Fruit fly (Drosophila melanogaster) whole organism, adult: Measurements from ENCODE around the gene RpS28b.

Experiments
- CG11617 ChIP-seq: fragments of 200-800 bp; sonication (Bioruptor generic); optimal IDR thresholded peaks from 2 replicates; lab custom pipeline; 2017; ENCODE audit warnings: mild to moderate bottlenecking, missing biosample characterization, missing genetic modification reagents, missing genetic modification characterization
- CG14711 ChIP-seq: fragments of 200-800 bp; sonication (Bioruptor generic); optimal IDR thresholded peaks from 2 replicates; lab custom pipeline; 2018; ENCODE audit warnings: missing biosample characterization, mild to moderate bottlenecking, missing genetic modification characterization, moderate library complexity
- CG1620 ChIP-seq: fragments of 200-800 bp; sonication (Bioruptor generic); optimal IDR thresholded peaks from 2 replicates; lab custom pipeline; 2016; ENCODE audit warnings: missing biosample characterization, missing genetic modification characterization
- CG33017 ChIP-seq: fragments of 200-800 bp; sonication (Bioruptor generic); optimal IDR thresholded peaks from 2 replicates; lab custom pipeline; 2018; ENCODE audit warnings: missing biosample characterization, mild to moderate bottlenecking, missing genetic modification characterization, moderate library complexity
- CG7101 ChIP-seq: fragments of 200-800 bp; sonication (Bioruptor generic); optimal IDR thresholded peaks from 2 replicates; lab custom pipeline; 2018; ENCODE audit warnings: missing biosample characterization, mild to moderate bottlenecking, missing genetic modification characterization, moderate library complexity
- Clk ChIP-seq: fragments of 200-800 bp; sonication (Bioruptor generic); optimal IDR thresholded peaks from 2 replicates; lab custom pipeline; 2017; ENCODE audit warnings: missing biosample characterization, missing genetic modification characterization
- Hr96 ChIP-seq: fragments of 200-800 bp; sonication (Bioruptor generic); optimal IDR thresholded peaks from 2 replicates; lab custom pipeline; 2016; ENCODE audit warnings: missing biosample characterization, missing genetic modification characterization
- Mnt ChIP-seq: fragments of 200-800 bp; sonication (Bioruptor generic); optimal IDR thresholded peaks from 2 replicates; lab custom pipeline; 2016; ENCODE audit warnings: missing biosample characterization, mild to moderate bottlenecking, missing genetic modification characterization
- bab1 ChIP-seq: fragments of 200-800 bp; sonication (Bioruptor generic); optimal IDR thresholded peaks from 3 replicates; lab custom pipeline; 2019; ENCODE audit warnings: missing biosample characterization, mild to moderate bottlenecking, missing genetic modification characterization, moderate library complexity
- kay ChIP-seq: fragments of 200-800 bp; sonication (Bioruptor generic); peaks from one replicate; lab custom pipeline; 2016; ENCODE audit warnings: missing biosample characterization, missing genetic modification characterization, borderline replicate concordance
- ovo ChIP-seq: fragments of 200-800 bp; sonication (Bioruptor generic); optimal IDR thresholded peaks from 2 replicates; lab custom pipeline; 2016; ENCODE audit warnings: missing biosample characterization, missing genetic modification characterization
- pad ChIP-seq: fragments of 200-800 bp; sonication (Bioruptor generic); optimal IDR thresholded peaks from 3 replicates; lab custom pipeline; 2017; ENCODE audit warnings: missing biosample characterization, missing genetic modification characterization, mild to moderate bottlenecking, moderate library complexity, missing genetic modification reagents
- toe ChIP-seq: fragments of 200-800 bp; sonication (Bioruptor generic); optimal IDR thresholded peaks from 2 replicates; lab custom pipeline; 2016; ENCODE audit warnings: missing biosample characterization, missing genetic modification characterization

DNA sequence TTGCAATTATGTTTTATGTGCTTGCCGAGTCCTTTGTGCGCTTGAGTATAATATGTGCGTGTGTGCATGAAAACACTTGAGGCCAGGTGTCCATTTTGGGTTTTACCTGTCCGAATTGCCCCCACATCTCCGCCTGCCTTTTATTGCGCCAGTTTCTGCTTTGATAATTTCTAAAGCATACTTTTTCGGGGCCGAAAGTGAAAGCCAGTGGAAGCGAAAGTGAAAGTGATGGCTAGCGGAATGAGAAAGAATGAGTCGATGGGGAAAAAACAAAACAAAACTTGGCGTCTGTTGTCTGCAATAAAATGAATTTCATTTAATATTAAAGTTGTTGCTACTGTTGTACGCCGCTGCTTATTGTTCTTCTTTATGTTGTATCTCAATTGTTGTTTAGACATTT lies 30.9 kb upstream of the RpS28b start:
- TF ChIP-seq bab1 (GFP tag; lab: Kevin White, UChicago) = no peak
- TF ChIP-seq pad (GFP tag; lab: Kevin White, UChicago) = no peak
- no peak for TF ChIP-seq Clk
- no peak for TF ChIP-seq CG11617
- no peak for TF ChIP-seq toe (GFP tag; lab: Kevin White, UChicago)
- TF ChIP-seq CG1620 = no peak
- no peak for TF ChIP-seq CG33017
- no peak for TF ChIP-seq Mnt (GFP tag; lab: Kevin White, UChicago)
- TF ChIP-seq ovo (GFP tag; lab: Kevin White, UChicago) = no peak
- no peak for TF ChIP-seq CG7101 (tag; lab: Kevin White, UChicago)
- TF ChIP-seq Hr96 (GFP tag; lab: Kevin White, UChicago) = no peak
- TF ChIP-seq CG14711 (tag; lab: Kevin White, UChicago) = no peak
- TF ChIP-seq kay (GFP tag; lab: Kevin White, UChicago) = no peak
